Fruit fly (Drosophila melanogaster) whole organism, embryonic: ENCODE results near the gene Noc2.
A peak's percentile ranks its signal among the peaks of the same experiment; 100 is the strongest.

Experiments used
- ATbp ChIP-seq: fragments of 200-800 bp; sonication (Bioruptor generic); optimal IDR thresholded peaks from 2 replicates; lab custom pipeline; 2017; ENCODE audit warnings: missing biosample characterization, mild to moderate bottlenecking, missing genetic modification characterization, missing genetic modification reagents
- Asciz ChIP-seq: fragments of 200-800 bp; sonication (Bioruptor generic); optimal IDR thresholded peaks from 2 replicates; lab custom pipeline; 2017; ENCODE audit warnings: missing biosample characterization, mild to moderate bottlenecking, missing genetic modification characterization, missing genetic modification reagents
- Awh ChIP-seq: fragments of 200-800 bp; sonication (Bioruptor generic); IDR thresholded peaks from 2 replicates; pipeline ENCODE4, ENCODE4 v1.3.6; 2022; ENCODE audit warnings: missing biosample characterization, missing genetic modification characterization
- B-H2 ChIP-seq: fragments of 200-800 bp; sonication (Bioruptor generic); optimal IDR thresholded peaks from 2 replicates; lab custom pipeline; 2018; ENCODE audit warnings: missing biosample characterization, mild to moderate bottlenecking, missing genetic modification characterization
- C15 ChIP-seq: fragments of 200-800 bp; sonication (Bioruptor generic); IDR thresholded peaks from 3 replicates; pipeline ENCODE4 v1.3.6; 2022; ENCODE audit warnings: missing biosample characterization, missing genetic modification characterization
- CG10979 ChIP-seq: fragments of 200-800 bp; sonication (Bioruptor generic); optimal IDR thresholded peaks from 2 replicates; lab custom pipeline; 2018; ENCODE audit warnings: missing biosample characterization, mild to moderate bottlenecking, missing genetic modification characterization, moderate library complexity
- CG12219 ChIP-seq: fragments of 200-800 bp; sonication (Bioruptor generic); optimal IDR thresholded peaks from 3 replicates; lab custom pipeline; 2018; ENCODE audit warnings: missing biosample characterization, mild to moderate bottlenecking, missing genetic modification characterization
- CG13894 ChIP-seq: fragments of 200-800 bp; sonication (Bioruptor generic); optimal IDR thresholded peaks from 3 replicates; lab custom pipeline; 2018; ENCODE audit warnings: missing biosample characterization, mild to moderate bottlenecking, missing genetic modification characterization, moderate library complexity
- CG14441 ChIP-seq: fragments of 200-800 bp; sonication (Bioruptor generic); IDR thresholded peaks from 2 replicates; pipeline ENCODE4 v1.3.6; 2022; ENCODE audit warnings: missing biosample characterization, missing genetic modification characterization
- CG18011 ChIP-seq: fragments of 200-800 bp; sonication (Bioruptor generic); optimal IDR thresholded peaks from 2 replicates; lab custom pipeline; 2017; ENCODE audit warnings: missing biosample characterization, missing genetic modification characterization, mild to moderate bottlenecking, moderate library complexity, missing genotype
- CG18262 ChIP-seq: fragments of 200-800 bp; optimal IDR thresholded peaks from 3 replicates; lab custom pipeline; 2019; ENCODE audit warnings: missing biosample characterization, mild to moderate bottlenecking, missing genetic modification characterization, moderate library complexity
- CG1832 ChIP-seq: fragments of 200-800 bp; sonication (Bioruptor generic); optimal IDR thresholded peaks from 2 replicates; lab custom pipeline; 2017; ENCODE audit warnings: missing biosample characterization, mild to moderate bottlenecking, missing genetic modification characterization, inconsistent platforms
- CG30020 ChIP-seq: fragments of 200-800 bp; optimal IDR thresholded peaks from 2 replicates; lab custom pipeline; 2019; ENCODE audit warnings: missing biosample characterization, mild to moderate bottlenecking, missing genetic modification characterization, moderate library complexity
- CG3407 ChIP-seq: fragments of 200-800 bp; sonication (Bioruptor generic); optimal IDR thresholded peaks from 2 replicates; lab custom pipeline; 2018; ENCODE audit warnings: missing biosample characterization, mild to moderate bottlenecking, missing genetic modification characterization
- CG42726 ChIP-seq: fragments of 200-800 bp; sonication (Bioruptor generic); IDR thresholded peaks from 2 replicates; pipeline ENCODE4 v1.3.6; 2022; ENCODE audit warnings: missing biosample characterization, missing genetic modification characterization; ENCODE audit not compliant: partially characterized antibody
- CG6272 ChIP-seq: fragments of 200-800 bp; sonication (Bioruptor generic); IDR thresholded peaks from 2 replicates; pipeline ENCODE4 v1.3.6; 2022; ENCODE audit warnings: missing biosample characterization, missing genetic modification characterization
- CG7271 ChIP-seq: fragments of 200-800 bp; sonication (Bioruptor generic); optimal IDR thresholded peaks from 2 replicates; lab custom pipeline; 2018; ENCODE audit warnings: missing biosample characterization, mild to moderate bottlenecking, missing genetic modification characterization, moderate library complexity
- CG7372 ChIP-seq: fragments of 200-800 bp; sonication (Bioruptor generic); IDR thresholded peaks from 2 replicates; pipeline ENCODE4 v1.3.6; 2022; ENCODE audit warnings: missing biosample characterization, missing genetic modification characterization
- CG7987 ChIP-seq: fragments of 200-800 bp; sonication (Bioruptor generic); optimal IDR thresholded peaks from 2 replicates; lab custom pipeline; 2018; ENCODE audit warnings: missing biosample characterization, mild to moderate bottlenecking, missing genetic modification characterization, moderate library complexity
- CG8281 ChIP-seq: fragments of 200-800 bp; sonication (Bioruptor generic); optimal IDR thresholded peaks from 2 replicates; lab custom pipeline; 2018; ENCODE audit warnings: missing biosample characterization, mild to moderate bottlenecking, missing genetic modification characterization, moderate library complexity
- CG9437 ChIP-seq: fragments of 200-800 bp; sonication (Bioruptor generic); optimal IDR thresholded peaks from 2 replicates; lab custom pipeline; 2018; ENCODE audit warnings: missing biosample characterization, mild to moderate bottlenecking, missing genetic modification characterization
- CoRest ChIP-seq: fragments of 200-800 bp; sonication (Bioruptor generic); optimal IDR thresholded peaks from 3 replicates; lab custom pipeline; 2018; ENCODE audit warnings: missing biosample characterization, mild to moderate bottlenecking, missing genetic modification characterization, moderate library complexity
- Dll ChIP-seq: fragments of 200-800 bp; sonication (Bioruptor generic); IDR thresholded peaks from 4 replicates; pipeline ENCODE4 v1.3.6; 2022; ENCODE audit warnings: missing biosample characterization, missing genetic modification characterization; ENCODE audit not compliant: partially characterized antibody
- Drgx ChIP-seq: fragments of 200-800 bp; sonication (Bioruptor generic); IDR thresholded peaks from 2 replicates; pipeline ENCODE4 v1.3.6; 2022; ENCODE audit warnings: missing biosample characterization, missing genetic modification characterization
- HLH54F ChIP-seq: fragments of 200-800 bp; sonication (Bioruptor generic); optimal IDR thresholded peaks from 3 replicates; lab custom pipeline; 2016; ENCODE audit warnings: missing biosample characterization, missing genetic modification characterization
- HLHmδ ChIP-seq: fragments of 200-800 bp; sonication (Bioruptor generic); optimal IDR thresholded peaks from 2 replicates; lab custom pipeline; 2018; ENCODE audit warnings: missing biosample characterization, mild to moderate bottlenecking, missing genetic modification characterization, moderate library complexity
- Hey ChIP-seq: fragments of 200-800 bp; sonication (Bioruptor generic); optimal IDR thresholded peaks from 3 replicates; lab custom pipeline; 2018; ENCODE audit warnings: missing biosample characterization, mild to moderate bottlenecking, missing genetic modification characterization
- MTF-1 ChIP-seq: fragments of 200-800 bp; sonication (Bioruptor generic); optimal IDR thresholded peaks from 2 replicates; lab custom pipeline; 2018; ENCODE audit warnings: missing biosample characterization, mild to moderate bottlenecking, missing genetic modification characterization, borderline replicate concordance
- al ChIP-seq: fragments of 200-800 bp; sonication (Bioruptor generic); IDR thresholded peaks from 2 replicates; pipeline ENCODE4 v1.3.6; 2022; ENCODE audit warnings: missing biosample characterization, missing genetic modification characterization
- ap ChIP-seq: fragments of 200-800 bp; sonication (Bioruptor generic); IDR thresholded peaks from 2 replicates; pipeline ENCODE4 v1.3.6; 2022; ENCODE audit warnings: missing biosample characterization, missing genetic modification characterization
- btn ChIP-seq: fragments of 200-800 bp; sonication (Bioruptor generic); optimal IDR thresholded peaks from 2 replicates; lab custom pipeline; 2016; ENCODE audit warnings: missing biosample characterization, missing genetic modification characterization
- cwo ChIP-seq: fragments of 200-800 bp; sonication (Bioruptor generic); optimal IDR thresholded peaks from 3 replicates; lab custom pipeline; 2017; ENCODE audit warnings: missing biosample characterization, missing genetic modification characterization, mild to moderate bottlenecking, moderate library complexity, missing genetic modification reagents
- exex ChIP-seq: fragments of 200-800 bp; sonication (Bioruptor generic); optimal IDR thresholded peaks from 4 replicates; lab custom pipeline; 2018; ENCODE audit warnings: missing biosample characterization, mild to moderate bottlenecking, missing genetic modification characterization, moderate library complexity
- gce ChIP-seq: fragments of 200-800 bp; sonication (Bioruptor generic); IDR thresholded peaks from 3 replicates; pipeline ENCODE4 v1.3.6; 2022; ENCODE audit warnings: missing biosample characterization, missing genetic modification characterization
- gro ChIP-seq: fragments of 200-800 bp; sonication (Bioruptor generic); optimal IDR thresholded peaks from 2 replicates; lab custom pipeline; 2016; ENCODE audit warnings: missing biosample characterization, missing genetic modification characterization
- jumu ChIP-seq: fragments of 200-800 bp; sonication (Bioruptor generic); optimal IDR thresholded peaks from 3 replicates; lab custom pipeline; 2016; ENCODE audit warnings: missing biosample characterization, missing genetic modification characterization
- lilli ChIP-seq: fragments of 200-800 bp; sonication (Bioruptor generic); optimal IDR thresholded peaks from 3 replicates; lab custom pipeline; 2016; ENCODE audit warnings: missing biosample characterization, missing genetic modification characterization
- luna ChIP-seq: fragments of 200-800 bp; sonication (Bioruptor generic); optimal IDR thresholded peaks from 2 replicates; lab custom pipeline; 2016; ENCODE audit warnings: missing biosample characterization, missing genetic modification characterization
- org-1 ChIP-seq: fragments of 200-800 bp; sonication (Bioruptor generic); optimal IDR thresholded peaks from 2 replicates; lab custom pipeline; 2017; ENCODE audit warnings: missing biosample characterization, missing genetic modification characterization
- pfk ChIP-seq: fragments of 200-800 bp; sonication (Bioruptor generic); optimal IDR thresholded peaks from 2 replicates; lab custom pipeline; 2018; ENCODE audit warnings: missing biosample characterization, mild to moderate bottlenecking, missing genetic modification characterization, moderate library complexity
- pho ChIP-seq: fragments of 200-800 bp; sonication (Bioruptor generic); optimal IDR thresholded peaks from 2 replicates; lab custom pipeline; 2016; ENCODE audit warnings: missing biosample characterization, missing genetic modification characterization
- prd ChIP-seq, 3 experiments: fragments of >200 bp in 2 of 3; fragments of 200-800 bp in 1 of 3; sonication (Bioruptor generic) in 1 of 3; optimal IDR thresholded peaks in 2 of 3; IDR thresholded peaks in 1 of 3; 2 replicates in 2 of 3; 3 replicates in 1 of 3; pipeline versions ENCODE4 v1.3.6 to Lab custom; 2017 to 2022; ENCODE audit warnings: missing biosample characterization in 1 of 3, missing genetic modification characterization in 1 of 3
- psq ChIP-seq: fragments of 200-800 bp; sonication (Bioruptor generic); optimal IDR thresholded peaks from 2 replicates; lab custom pipeline; 2017; ENCODE audit warnings: missing biosample characterization, missing genetic modification characterization
- stc ChIP-seq: fragments of 200-800 bp; sonication (Bioruptor generic); IDR thresholded peaks from 2 replicates; pipeline ENCODE4 v1.3.6; 2022; ENCODE audit warnings: missing biosample characterization, missing genetic modification characterization
- tin ChIP-seq: fragments of 200-800 bp; sonication (Bioruptor generic); optimal IDR thresholded peaks from 3 replicates; lab custom pipeline; 2016; ENCODE audit warnings: missing biosample characterization, missing genetic modification characterization
- tup ChIP-seq: fragments of 200-800 bp; sonication (Bioruptor generic); optimal IDR thresholded peaks from 2 replicates; lab custom pipeline; 2016; ENCODE audit warnings: missing biosample characterization, mild to moderate bottlenecking, missing genetic modification characterization, moderate library complexity
- tx ChIP-seq: fragments of 200-800 bp; sonication (Bioruptor generic); optimal IDR thresholded peaks from 2 replicates; lab custom pipeline; 2016; ENCODE audit warnings: missing biosample characterization, missing genetic modification characterization
- yki ChIP-seq: fragments of >200 bp; optimal IDR thresholded peaks from 3 replicates; lab custom pipeline; 2018
- zf30C ChIP-seq: fragments of 200-800 bp; sonication (Bioruptor generic); optimal IDR thresholded peaks from 3 replicates; lab custom pipeline; 2018; ENCODE audit warnings: missing biosample characterization, mild to moderate bottlenecking, missing genetic modification characterization
- zfh2 ChIP-seq: fragments of 200-800 bp; sonication (Bioruptor generic); optimal IDR thresholded peaks from 2 replicates; lab custom pipeline; 2016; ENCODE audit warnings: missing biosample characterization, missing genetic modification characterization

Gene Noc2

DNA sequence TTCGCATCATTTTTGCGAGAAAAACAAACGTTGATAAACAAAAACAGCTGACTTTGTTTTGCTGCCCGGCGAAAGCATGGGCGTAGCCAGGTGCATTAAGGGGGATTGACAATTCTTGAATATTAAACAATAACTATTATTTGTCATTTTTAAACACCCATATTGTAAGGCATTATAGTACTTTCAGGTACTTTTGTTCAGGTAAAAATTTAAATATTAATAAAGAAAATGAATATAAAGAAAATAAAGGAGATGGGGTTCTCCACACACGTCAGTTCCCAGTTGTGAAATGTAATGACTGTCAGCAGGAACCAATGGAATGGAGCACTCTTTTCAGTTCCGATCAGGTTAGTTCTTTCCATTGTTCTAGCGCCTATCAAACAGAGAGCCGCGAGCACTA lies 4.9 kb upstream of the Noc2 start, which contains the start of the genes Coq3 and Pld3 (continued):
- TF ChIP-seq CG6272 (0 out of 2 replicates have a peak, but pooled peaks have one; percentile 44), al (peak; percentile 61), Drgx (GFP tag; lab: Robert Waterston, UW) (peak; percentile 93), CG3407 (peak; percentile 18), Awh (peak; percentile 69), CG9437 (GFP tag; lab: Kevin White, UChicago) (peak; percentile 59), prd (optimal IDR thresholded peaks at IDR 0.05; lab: Kevin White, UChicago) (no peak), prd (GFP tag; IDR thresholded peaks at IDR 0.05; lab: Robert Waterston, UW) (peak; percentile 85), gro (GFP tag; lab: Kevin White, UChicago) (peak; percentile 75), exex (tag; lab: Kevin White, UChicago) (peak; percentile 58), ap (GFP tag; lab: Robert Waterston, UW) (0 out of 2 replicates have a peak, but pooled peaks have one; percentile 19), psq (GFP tag; lab: Kevin White, UChicago) (no peak), B-H2 (GFP tag; lab: Kevin White, UChicago) (peak; percentile 87), tup (peak; percentile 50), CG42726 (GFP tag; lab: Robert Waterston, UW) (no peak), luna (peak; percentile 31), tin (peak; percentile 87), HLHmδ (GFP tag; lab: Kevin White, UChicago) (no peak), tx (GFP tag; lab: Kevin White, UChicago) (peak; percentile 62), btn (no peak), zfh2 (peak; percentile 83), stc (GFP tag; lab: Robert Waterston, UW) (peak; percentile 69; the same call in 1 of the 2 replicates), cwo (peak; percentile 80), pho (GFP tag; lab: Kevin White, UChicago) (peak; percentile 80), HLH54F (GFP tag; lab: Kevin White, UChicago) (peak; percentile 71), Dll (GFP tag; lab: Robert Waterston, UW) (no peak), CG13894 (tag; lab: Kevin White, UChicago) (peak; percentile 82), CG1832 (GFP tag; lab: Kevin White, UChicago) (no peak), lilli (GFP tag; lab: Kevin White, UChicago) (peak; percentile 92), CG14441 (GFP tag; lab: Robert Waterston, UW) (peak; percentile 76), C15 (no peak), Asciz (GFP tag; lab: Kevin White, UChicago) (peak; percentile 80), CG18011 (peak; percentile 76), zf30C (GFP tag; lab: Kevin White, UChicago) (no peak), CG7372 (GFP tag; lab: Robert Waterston, UW) (0 out of 2 replicates have a peak, but pooled peaks have one; percentile 28), Hey (tag; lab: Kevin White, UChicago) (no peak), CG7271 (tag; lab: Kevin White, UChicago) (peak; percentile 60), CG8281 (peak; percentile 37), CG18262 (tag; lab: Kevin White, UChicago) (peak; percentile 82), CG7987 (GFP tag; lab: Kevin White, UChicago) (peak; percentile 64), yki (no peak), CG30020 (tag; lab: Kevin White, UChicago) (peak; percentile 90), CG12219 (GFP tag; lab: Kevin White, UChicago) (peak; percentile 56), pfk (GFP tag; lab: Kevin White, UChicago) (peak; percentile 94), ATbp (peak; percentile 68), CoRest (peak; percentile 82), org-1 (GFP tag; lab: Kevin White, UChicago) (peak; percentile 57), gce (peak; percentile 67; the same call in 2 of the 3 replicates), MTF-1 (GFP tag; lab: Kevin White, UChicago) (peak; percentile 32), CG10979 (tag; lab: Kevin White, UChicago) (peak; percentile 80), jumu (GFP tag; lab: Kevin White, UChicago) (peak; percentile 10)
